Worm (Caenorhabditis elegans) whole organism, L4/young adult: ENCODE results near the gene W05H5.1.

Experiments used
- dao-5 ChIP-seq: sonication (generic microtip); optimal IDR thresholded peaks from 2 replicates; lab custom pipeline; 2016; ENCODE audit warnings: missing genotype, missing genetic modification characterization, moderate library complexity, missing compliant biosample characterization
- him-1 ChIP-seq: sonication (generic microtip); optimal IDR thresholded peaks from 2 replicates; lab custom pipeline; 2016; ENCODE audit warnings: missing genotype, missing genetic modification reagents, missing genetic modification characterization, missing compliant biosample characterization

ce11 chrII:12429743-12430142 is 14.8 kb downstream of the W05H5.1 start, which contains the start of gene Y57A10C.8:
- TF ChIP-seq him-1 (tag; lab: Kevin White, UChicago) (no peak), dao-5 (tag; lab: Kevin White, UChicago) (no peak)
